Worm (Caenorhabditis elegans): Measurements from ENCODE around the gene bnc-1.

DNA sequence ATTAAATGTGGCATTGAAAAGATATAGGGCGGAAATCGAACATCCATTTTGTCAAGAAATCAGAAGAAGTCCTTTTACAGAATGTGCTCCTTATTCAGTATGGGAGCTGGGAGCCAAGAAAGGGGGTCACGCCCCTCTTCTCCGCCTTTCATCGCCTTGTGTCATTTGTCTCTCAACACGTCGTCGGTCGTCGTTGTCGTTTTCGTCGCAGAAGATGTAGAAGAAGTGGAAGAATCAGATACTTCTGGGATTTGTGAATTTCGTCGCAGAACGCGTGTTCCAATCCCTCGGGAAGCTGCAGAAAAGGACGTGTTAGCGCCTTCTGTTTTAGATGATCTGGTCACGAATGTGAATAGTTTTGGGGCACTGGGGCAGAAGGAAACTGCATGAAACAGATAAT, at the start of gene bnc-1:
- no peak for TF ChIP-seq unc-120 (tag; optimal IDR thresholded peaks at IDR 0.05; ENCODE audit: poor library complexity, severe bottlenecking)
- no peak for TF ChIP-seq unc-39 (tag; optimal IDR thresholded peaks at IDR 0.05)
- no peak for TF ChIP-seq sptf-1 (tag; optimal IDR thresholded peaks at IDR 0.05)
- no peak for TF ChIP-seq nhr-237 (tag; optimal IDR thresholded peaks at IDR 0.05)
- TF ChIP-seq nhr-28 (tag; optimal IDR thresholded peaks at IDR 0.05): no peak
- no peak for TF ChIP-seq elt-3 (tag; optimal IDR thresholded peaks at IDR 0.05)
- TF ChIP-seq nhr-76 (tag; optimal IDR thresholded peaks at IDR 0.05): no peak
- no peak for TF ChIP-seq mep-1 (tag; optimal IDR thresholded peaks at IDR 0.05)
- TF ChIP-seq elt-1 (tag; optimal IDR thresholded peaks at IDR 0.05; ENCODE audit: borderline replicate concordance, insufficient read depth): no peak
- TF ChIP-seq lsy-2 (tag; optimal IDR thresholded peaks at IDR 0.05): no peak
- no peak for TF ChIP-seq lin-13 (tag; optimal IDR thresholded peaks at IDR 0.05)
- TF ChIP-seq unc-62 (GFP tag; optimal IDR thresholded peaks at IDR 0.05): no peak
- TF ChIP-seq blmp-1 (tag; optimal IDR thresholded peaks at IDR 0.05): no peak
